Worm (Caenorhabditis elegans): ENCODE measurements around the gene R03D7.8.

DNA sequence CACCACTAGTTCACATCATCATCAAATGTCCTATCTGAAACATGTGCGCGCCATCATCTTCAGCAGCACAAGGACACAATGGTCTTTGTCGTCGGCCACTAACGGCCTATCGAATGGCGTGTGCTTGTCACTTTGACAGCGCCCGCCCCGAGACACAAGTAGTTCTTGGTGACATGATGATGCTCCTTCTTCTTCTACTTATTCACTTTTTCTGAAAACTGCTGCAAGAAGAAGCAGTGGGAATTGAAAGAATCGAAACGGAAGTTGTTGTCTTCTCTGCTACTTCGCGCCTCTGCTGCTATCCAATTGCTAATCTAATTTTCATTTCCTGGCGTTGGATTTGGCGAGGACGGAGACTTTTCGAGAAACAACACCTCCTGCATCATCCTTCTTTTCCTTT, 47.7 kb upstream of the R03D7.8 start:
- TF ChIP-seq hmbx-1 (tag; optimal IDR thresholded peaks at IDR 0.05) (no peak), ama-1 (optimal IDR thresholded peaks at IDR 0.05) (no peak), flt-1 (GFP tag; IDR thresholded peaks at IDR 0.05) (no peak), ceh-36 (tag; optimal IDR thresholded peaks at IDR 0.05) (no peak), tra-4 (tag; optimal IDR thresholded peaks at IDR 0.05) (no peak), aly-1 (tag; optimal IDR thresholded peaks at IDR 0.05) (no peak), F13C5.2 (tag; optimal IDR thresholded peaks at IDR 0.05) (no peak), scrt-1 (GFP tag; IDR thresholded peaks at IDR 0.05) (no peak)

Data from whole organism, early embryonic.